Worm (Caenorhabditis elegans) whole organism, young adult: ENCODE results near the gene epg-4.

Experiments used
- F49E8.2 ChIP-seq: sonication (generic microtip); optimal IDR thresholded peaks from 3 replicates; lab custom pipeline; 2017; ENCODE audit warnings: missing genetic modification characterization, mild to moderate bottlenecking, missing compliant biosample characterization, antibody characterized with exemption, moderate library complexity; ENCODE audit not compliant: insufficient read depth
- aptf-2 ChIP-seq: fragments of 200-800 bp; sonication (Bioruptor generic); conservative IDR thresholded peaks from 2 replicates; pipeline ENCODE4 v1.3.6; 2022; ENCODE audit warnings: missing genetic modification reagents, missing genetic modification characterization, missing compliant biosample characterization
- aptf-3 ChIP-seq: fragments of 200-800 bp; sonication (Bioruptor generic); IDR thresholded peaks from 2 replicates; pipeline ENCODE4 v1.3.6; 2022; ENCODE audit warnings: missing genetic modification characterization, missing compliant biosample characterization
- ceh-40 ChIP-seq: fragments of 200-800 bp; sonication (Bioruptor generic); IDR thresholded peaks from 2 replicates; pipeline ENCODE4 v1.3.6; 2022; ENCODE audit warnings: missing genetic modification characterization, missing compliant biosample characterization
- egrh-3 ChIP-seq: fragments of 200-800 bp; sonication (Bioruptor generic); IDR thresholded peaks from 2 replicates; pipeline ENCODE4 v1.3.6; 2022; ENCODE audit warnings: missing genetic modification reagents, missing genetic modification characterization, missing compliant biosample characterization
- gei-17 ChIP-seq: fragments of 200-800 bp; sonication (Bioruptor generic); optimal IDR thresholded peaks from 2 replicates; lab custom pipeline; 2018; ENCODE audit warnings: mild to moderate bottlenecking, missing genetic modification characterization, missing compliant biosample characterization
- hlh-26 ChIP-seq: fragments of 200-800 bp; sonication (Bioruptor generic); conservative IDR thresholded peaks from 2 replicates; pipeline ENCODE4 v1.3.6; 2022; ENCODE audit warnings: missing genetic modification reagents, missing genetic modification characterization, missing compliant biosample characterization
- let-607 ChIP-seq, 2 experiments: fragments of 200-800 bp in 1 of 2; sonication (Bioruptor generic) in 1 of 2; sonication (generic microtip) in 1 of 2; optimal IDR thresholded peaks; 2 replicates each; lab custom pipeline; 2016 to 2018; ENCODE audit warnings: mild to moderate bottlenecking in 2 of 2, missing compliant biosample characterization in 2 of 2, missing genetic modification characterization in 2 of 2, moderate library complexity in 2 of 2, missing genotype in 1 of 2
- lir-1 ChIP-seq: fragments of 200-800 bp; sonication (Bioruptor generic); conservative IDR thresholded peaks from 2 replicates; pipeline ENCODE4 v1.3.6; 2022; ENCODE audit warnings: missing genetic modification reagents, missing genetic modification characterization, missing compliant biosample characterization
- pha-4 ChIP-seq: fragments of 150-350 bp; sonication (generic microtip); optimal IDR thresholded peaks from 2 replicates; lab custom pipeline; 2014; ENCODE audit warnings: missing biosample characterization, missing genetic modification reagents, missing genetic modification characterization
- repo-1 ChIP-seq: sonication (generic microtip); optimal IDR thresholded peaks from 2 replicates; lab custom pipeline; 2017; ENCODE audit warnings: mild to moderate bottlenecking, missing genetic modification characterization, missing compliant biosample characterization
- snpc-4 ChIP-seq, 5 experiments: fragments of 150-350 bp in 1 of 5; sonication (generic microtip) in 4 of 5; optimal IDR thresholded peaks; 2 replicates each; lab custom pipeline; 2014 to 2018; ENCODE audit warnings: missing genetic modification characterization in 5 of 5, missing biosample characterization in 3 of 5, antibody characterized with exemption in 2 of 5, mild to moderate bottlenecking in 2 of 5, missing compliant biosample characterization in 2 of 5, missing genotype in 2 of 5, moderate library complexity in 2 of 5, missing genetic modification reagents in 1 of 5
- sptf-2 ChIP-seq: fragments of 200-800 bp; sonication (Bioruptor generic); optimal IDR thresholded peaks from 2 replicates; lab custom pipeline; 2018; ENCODE audit warnings: mild to moderate bottlenecking, missing genetic modification characterization, missing compliant biosample characterization
- unc-62 ChIP-seq: fragments of 150-350 bp; optimal IDR thresholded peaks from 2 replicates; lab custom pipeline; 2014; ENCODE audit warnings: missing biosample characterization, missing genetic modification reagents, missing genetic modification characterization

DNA sequence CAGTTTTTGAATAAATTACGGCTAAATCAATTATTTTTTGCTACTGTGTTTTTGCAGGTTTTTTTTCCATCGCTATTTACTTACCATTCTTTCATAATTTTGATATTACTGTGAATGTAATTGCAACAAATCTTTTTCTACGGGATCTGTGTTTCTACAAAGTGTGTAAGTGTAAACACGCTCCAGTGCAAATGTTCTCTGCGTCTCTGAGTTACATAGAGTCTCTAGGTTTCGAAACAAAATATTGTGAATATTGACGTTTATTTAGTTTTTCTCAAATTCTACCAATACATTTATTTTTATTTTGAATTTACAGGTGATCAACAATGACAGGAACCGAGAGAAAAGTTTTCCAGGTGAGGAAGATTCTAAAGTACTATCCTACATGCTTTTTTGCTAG, 2.1 kb downstream of the epg-4 start, which contains the start of gene yju-2:
- TF ChIP-seq repo-1 (tag; lab: Kevin White, UChicago) = peak; percentile 18
- TF ChIP-seq egrh-3 (GFP tag; lab: Robert Waterston, UW) = no peak
- no peak for TF ChIP-seq hlh-26 (GFP tag; lab: Robert Waterston, UW)
- no peak for TF ChIP-seq gei-17 (GFP tag; lab: Kevin White, UChicago)
- TF ChIP-seq aptf-2 (GFP tag; lab: Robert Waterston, UW) = no peak
- no peak for TF ChIP-seq unc-62 (GFP tag; lab: Kevin White, UChicago)
- TF ChIP-seq let-607 (tag; optimal IDR thresholded peaks at IDR 0.05; lab: Kevin White, UChicago) = no peak
- TF ChIP-seq sptf-2 (GFP tag; lab: Kevin White, UChicago) = no peak
- TF ChIP-seq lir-1 (GFP tag; lab: Robert Waterston, UW) = no peak
- no peak for TF ChIP-seq pha-4 (tag; lab: Kevin White, UChicago)
- no peak for TF ChIP-seq aptf-3 (GFP tag; lab: Robert Waterston, UW)
- peak; percentile 31 for TF ChIP-seq snpc-4 (GFP tag; optimal IDR thresholded peaks at IDR 0.05; lab: Kevin White, UChicago)
- TF ChIP-seq snpc-4 (tag; optimal IDR thresholded peaks at IDR 0.05; lab: Kevin White, UChicago) = peak in 2 of 4 experiments; percentile 38 to 41
- no peak for TF ChIP-seq ceh-40 (GFP tag; lab: Robert Waterston, UW)
- peak; percentile 48 for TF ChIP-seq F49E8.2 (tag; lab: Kevin White, UChicago)
